Worm (Caenorhabditis elegans) whole organism, L1 larva: ENCODE results near the gene F10C2.3.

ENCODE experiments used
- ama-1 ChIP-seq: fragments of 150-350 bp; optimal IDR thresholded peaks from 2 replicates; lab custom pipeline; 2014
- egl-13 ChIP-seq: sonication (generic microtip); optimal IDR thresholded peaks from 2 replicates; lab custom pipeline; 2016; ENCODE audit warnings: missing genotype, missing genetic modification reagents, missing genetic modification characterization, missing compliant biosample characterization
- elt-3 ChIP-seq, 6 experiments: fragments of 150-350 bp in 1 of 6; sonication (generic microtip); optimal IDR thresholded peaks; 2 replicates each; lab custom pipeline; 2017 to 2018; ENCODE audit warnings: missing biosample characterization in 6 of 6, missing genetic modification characterization in 6 of 6, inconsistent platforms in 1 of 6
- ets-5 ChIP-seq: fragments of 200-800 bp; sonication (Bioruptor generic); IDR thresholded peaks from 2 replicates; pipeline ENCODE4 v1.3.6; 2022; ENCODE audit warnings: missing genetic modification characterization, missing compliant biosample characterization
- irx-1 ChIP-seq: sonication (generic microtip); optimal IDR thresholded peaks from 2 replicates; lab custom pipeline; 2016; ENCODE audit warnings: missing genetic modification characterization, missing compliant biosample characterization
- jun-1 ChIP-seq: fragments of 150-350 bp; optimal IDR thresholded peaks from 2 replicates; lab custom pipeline; 2014; ENCODE audit warnings: missing biosample characterization, missing genetic modification reagents, missing genetic modification characterization
- lin-14 ChIP-seq: fragments of 200-800 bp; sonication (Bioruptor generic); optimal IDR thresholded peaks from 2 replicates; lab custom pipeline; 2018; ENCODE audit warnings: mild to moderate bottlenecking, missing genetic modification characterization, moderate library complexity, missing compliant biosample characterization
- lin-15B ChIP-seq: fragments of 150-350 bp; sonication (generic microtip); optimal IDR thresholded peaks from 3 replicates; lab custom pipeline; 2014; ENCODE audit warnings: missing biosample characterization, missing genetic modification characterization
- pqm-1 ChIP-seq: sonication (generic microtip); optimal IDR thresholded peaks from 3 replicates; lab custom pipeline; 2017; ENCODE audit warnings: missing biosample characterization, missing genetic modification characterization
- tbx-2 ChIP-seq: sonication (generic microtip); optimal IDR thresholded peaks from 2 replicates; lab custom pipeline; 2016; ENCODE audit warnings: missing genetic modification characterization, missing compliant biosample characterization
- ztf-11 ChIP-seq, 2 experiments: sonication (generic microtip); optimal IDR thresholded peaks; 2 replicates each; lab custom pipeline; 2016 to 2017; ENCODE audit warnings: missing genetic modification characterization in 2 of 2, missing biosample characterization in 1 of 2, missing compliant biosample characterization in 1 of 2

- no peak for TF ChIP-seq lin-14 (GFP tag; lab: Kevin White, UChicago)
- no peak for TF ChIP-seq ztf-11 (tag; optimal IDR thresholded peaks at IDR 0.05; lab: Kevin White, UChicago)
- no peak for TF ChIP-seq egl-13 (tag; lab: Kevin White, UChicago)
- no peak for TF ChIP-seq pqm-1
- no peak for TF ChIP-seq irx-1 (tag; lab: Kevin White, UChicago)
- TF ChIP-seq lin-15B (tag; lab: Kevin White, UChicago), result no peak
- TF ChIP-seq elt-3 (tag; optimal IDR thresholded peaks at IDR 0.05; lab: Kevin White, UChicago), result no peak
- no peak for TF ChIP-seq ets-5
- TF ChIP-seq ama-1 (lab: Kevin White, UChicago), result no peak
- TF ChIP-seq jun-1 (tag; lab: Kevin White, UChicago), result no peak
- no peak for TF ChIP-seq tbx-2 (tag; lab: Kevin White, UChicago)
These were observed 43.4 kb upstream of the F10C2.3 start for ce11 chrV:11976734-11977133.
